Worm (Caenorhabditis elegans) whole organism, L2 larva: ENCODE measurements around the gene nspd-7.

Experiments used
- C34F6.9 ChIP-seq: fragments of 150-350 bp; optimal IDR thresholded peaks from 2 replicates; lab custom pipeline; 2014; ENCODE audit warnings: missing biosample characterization, missing genetic modification characterization
- F13H6.1 ChIP-seq: sonication (generic microtip); optimal IDR thresholded peaks from 2 replicates; lab custom pipeline; 2016; ENCODE audit warnings: missing genetic modification characterization, missing compliant biosample characterization
- Y55F3AM.14 ChIP-seq: fragments of 200-800 bp; sonication (Bioruptor generic); optimal IDR thresholded peaks from 2 replicates; lab custom pipeline; 2018; ENCODE audit warnings: mild to moderate bottlenecking, missing genetic modification characterization, missing compliant biosample characterization
- alr-1 ChIP-seq: fragments of 150-350 bp; optimal IDR thresholded peaks from 2 replicates; lab custom pipeline; 2014; ENCODE audit warnings: missing biosample characterization, missing genetic modification characterization
- aly-2 ChIP-seq: fragments of 150-350 bp; optimal IDR thresholded peaks from 2 replicates; lab custom pipeline; 2014; ENCODE audit warnings: missing biosample characterization, missing genetic modification characterization
- ama-1 ChIP-seq: fragments of 150-350 bp; optimal IDR thresholded peaks from 2 replicates; lab custom pipeline; 2018; ENCODE audit warnings: inconsistent platforms
- ceh-16 ChIP-seq: fragments of 150-350 bp; optimal IDR thresholded peaks from 2 replicates; lab custom pipeline; 2014; ENCODE audit warnings: missing biosample characterization, missing genetic modification characterization
- ceh-82 ChIP-seq: fragments of 150-350 bp; optimal IDR thresholded peaks from 2 replicates; lab custom pipeline; 2014; ENCODE audit warnings: missing biosample characterization, missing genetic modification characterization
- crh-2 ChIP-seq: sonication (generic microtip); optimal IDR thresholded peaks from 2 replicates; lab custom pipeline; 2017; ENCODE audit warnings: missing biosample characterization, missing genetic modification characterization
- dmd-4 ChIP-seq: sonication (generic microtip); optimal IDR thresholded peaks from 2 replicates; lab custom pipeline; 2017; ENCODE audit warnings: missing biosample characterization, missing genetic modification characterization
- egl-27 ChIP-seq: sonication (generic microtip); optimal IDR thresholded peaks from 3 replicates; lab custom pipeline; 2017; ENCODE audit warnings: missing biosample characterization, missing genetic modification reagents, missing genetic modification characterization
- fos-1 ChIP-seq: fragments of 150-350 bp; optimal IDR thresholded peaks from 2 replicates; lab custom pipeline; 2014; ENCODE audit warnings: missing biosample characterization, missing genetic modification characterization
- gmeb-1 ChIP-seq: fragments of 150-350 bp; optimal IDR thresholded peaks from 2 replicates; lab custom pipeline; 2014; ENCODE audit warnings: missing biosample characterization, missing genetic modification characterization
- lin-13 ChIP-seq: fragments of 150-350 bp; optimal IDR thresholded peaks from 2 replicates; lab custom pipeline; 2014; ENCODE audit warnings: missing biosample characterization, missing genetic modification reagents, missing genetic modification characterization
- lsy-2 ChIP-seq, 2 experiments: fragments of 150-350 bp in 1 of 2; sonication (generic microtip) in 1 of 2; optimal IDR thresholded peaks; 2 replicates each; lab custom pipeline; 2014 to 2017; ENCODE audit warnings: missing biosample characterization in 2 of 2, missing genetic modification characterization in 2 of 2
- mab-5 ChIP-seq: fragments of 150-350 bp; optimal IDR thresholded peaks from 2 replicates; lab custom pipeline; 2014; ENCODE audit warnings: missing biosample characterization, missing genetic modification characterization
- mdl-1 ChIP-seq, 2 experiments: fragments of 150-350 bp in 1 of 2; sonication (generic microtip) in 1 of 2; optimal IDR thresholded peaks; 2 replicates each; lab custom pipeline; 2017; ENCODE audit warnings: missing biosample characterization in 2 of 2, missing genetic modification characterization in 2 of 2
- nhr-10 ChIP-seq: sonication (generic microtip); optimal IDR thresholded peaks from 2 replicates; lab custom pipeline; 2017; ENCODE audit warnings: missing biosample characterization, missing genetic modification characterization
- nhr-11 ChIP-seq: fragments of 150-350 bp; optimal IDR thresholded peaks from 2 replicates; lab custom pipeline; 2014; ENCODE audit warnings: missing biosample characterization, missing genetic modification characterization
- nhr-12 ChIP-seq: fragments of 150-350 bp; optimal IDR thresholded peaks from 2 replicates; lab custom pipeline; 2014; ENCODE audit warnings: missing biosample characterization, missing genetic modification characterization
- nhr-129 ChIP-seq: fragments of 150-350 bp; optimal IDR thresholded peaks from 2 replicates; lab custom pipeline; 2014; ENCODE audit warnings: missing biosample characterization, missing genetic modification characterization
- nhr-21 ChIP-seq: fragments of 150-350 bp; optimal IDR thresholded peaks from 2 replicates; lab custom pipeline; 2014; ENCODE audit warnings: missing biosample characterization, missing genetic modification characterization
- nhr-23 ChIP-seq: fragments of 150-350 bp; optimal IDR thresholded peaks from 2 replicates; lab custom pipeline; 2014; ENCODE audit warnings: missing biosample characterization, missing genetic modification reagents, missing genetic modification characterization
- nhr-237 ChIP-seq: fragments of 150-350 bp; optimal IDR thresholded peaks from 2 replicates; lab custom pipeline; 2014; ENCODE audit warnings: missing biosample characterization, missing genetic modification characterization
- nhr-77 ChIP-seq: fragments of 150-350 bp; optimal IDR thresholded peaks from 2 replicates; lab custom pipeline; 2014; ENCODE audit warnings: missing biosample characterization, missing genetic modification characterization
- peb-1 ChIP-seq: fragments of 150-350 bp; optimal IDR thresholded peaks from 2 replicates; lab custom pipeline; 2014; ENCODE audit warnings: missing biosample characterization, missing genetic modification characterization
- sem-4 ChIP-seq: fragments of 150-350 bp; optimal IDR thresholded peaks from 2 replicates; lab custom pipeline; 2014; ENCODE audit warnings: missing biosample characterization, missing genetic modification reagents, missing genetic modification characterization
- sma-3 ChIP-seq: sonication (generic microtip); optimal IDR thresholded peaks from 2 replicates; lab custom pipeline; 2016; ENCODE audit warnings: missing genetic modification reagents, missing genetic modification characterization, missing compliant biosample characterization
- sma-9 ChIP-seq, 2 experiments: fragments of 150-350 bp in 1 of 2; sonication (generic microtip) in 1 of 2; optimal IDR thresholded peaks; 2 replicates each; lab custom pipeline; 2014 to 2016; ENCODE audit warnings: missing genetic modification characterization in 2 of 2, mild to moderate bottlenecking in 1 of 2, missing biosample characterization in 1 of 2, missing compliant biosample characterization in 1 of 2, missing genetic modification reagents in 1 of 2, moderate library complexity in 1 of 2
- snpc-4 ChIP-seq: fragments of 150-350 bp; optimal IDR thresholded peaks from 2 replicates; lab custom pipeline; 2014; ENCODE audit warnings: missing biosample characterization, missing genetic modification characterization
- unc-39 ChIP-seq: fragments of 150-350 bp; optimal IDR thresholded peaks from 2 replicates; lab custom pipeline; 2014; ENCODE audit warnings: missing biosample characterization, missing genetic modification characterization
- unc-55 ChIP-seq: fragments of 150-350 bp; sonication (generic microtip); optimal IDR thresholded peaks from 3 replicates; lab custom pipeline; 2014; ENCODE audit warnings: missing biosample characterization, missing genetic modification reagents, missing genetic modification characterization
- zag-1 ChIP-seq: fragments of 150-350 bp; optimal IDR thresholded peaks from 2 replicates; lab custom pipeline; 2014; ENCODE audit warnings: missing biosample characterization, missing genetic modification characterization
- ztf-4 ChIP-seq: fragments of 150-350 bp; optimal IDR thresholded peaks from 2 replicates; lab custom pipeline; 2014; ENCODE audit warnings: missing biosample characterization, missing genetic modification characterization

nspd-7 gene

DNA sequence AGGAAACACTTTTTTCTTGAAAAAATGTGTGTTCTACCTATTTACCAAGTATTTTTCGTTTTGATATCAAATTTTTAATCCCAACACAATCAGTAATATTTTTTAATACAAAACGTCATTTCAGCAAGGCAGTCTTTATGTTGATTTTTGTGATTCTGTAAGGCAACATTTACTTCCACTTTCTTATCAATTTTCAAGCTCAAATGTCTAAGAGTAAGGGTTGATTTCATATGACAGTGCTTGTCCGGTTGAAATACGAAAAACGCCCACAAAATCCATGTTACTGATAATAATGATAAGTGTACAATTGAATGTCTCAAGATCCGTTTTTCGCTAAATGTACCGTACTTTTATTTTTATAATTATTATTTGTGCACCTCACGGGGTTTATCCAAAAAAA is 32.9 kb downstream of the nspd-7 start:
- no peak for TF ChIP-seq aly-2 (tag; lab: Kevin White, UChicago)
- TF ChIP-seq C34F6.9: no peak
- TF ChIP-seq peb-1 (tag; lab: Kevin White, UChicago): no peak
- TF ChIP-seq fos-1 (tag; lab: Kevin White, UChicago): peak; percentile 71

- TF ChIP-seq nhr-11 (tag; lab: Kevin White, UChicago): no peak
- TF ChIP-seq nhr-77 (tag; lab: Kevin White, UChicago): no peak
- peak; percentile 14 for TF ChIP-seq fos-1 (tag; lab: Kevin White, UChicago)
Observed at ce11 chrIV:10235279-10235829, 33.6 kb downstream of the nspd-7 start, which contains the start of gene ech-9. ech-9 (minus strand) TSS chrIV:10235329.

ce11 chrIV:10232456-10232855 is 36.5 kb downstream of the nspd-7 start, which contains the start of gene F01G10.4:
F01G10.4 (minus strand) TSS chrIV:10232556.
- TF ChIP-seq mab-5: no peak
- no peak for TF ChIP-seq nhr-129
- TF ChIP-seq alr-1 (tag; lab: Kevin White, UChicago): no peak
- TF ChIP-seq fos-1 (tag; lab: Kevin White, UChicago): no peak
- no peak for TF ChIP-seq zag-1
- no peak for TF ChIP-seq Y55F3AM.14 (GFP tag; lab: Kevin White, UChicago)
- no peak for TF ChIP-seq F13H6.1 (tag; lab: Kevin White, UChicago)
- no peak for TF ChIP-seq ama-1 (lab: Kevin White, UChicago)
- TF ChIP-seq unc-39 (tag; lab: Kevin White, UChicago): no peak
- TF ChIP-seq C34F6.9: no peak

DNA sequence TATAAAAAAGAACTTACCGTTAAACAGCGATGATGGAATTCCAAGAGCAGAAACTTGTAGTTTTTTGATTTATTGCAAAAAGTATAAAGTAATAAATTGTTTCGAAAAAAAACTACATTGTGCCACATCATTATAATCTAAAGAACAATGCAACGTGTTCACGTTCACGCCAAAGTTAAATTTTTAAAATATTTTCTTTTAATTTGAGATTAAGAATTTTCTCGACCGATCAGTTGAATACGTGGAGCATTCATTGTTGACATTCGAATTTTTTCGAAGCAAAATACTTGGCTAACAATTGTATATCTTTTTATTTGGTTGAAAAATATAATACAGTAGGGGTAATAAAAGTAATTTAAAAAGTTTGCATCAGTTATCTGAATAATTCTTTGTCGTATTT is 38.0 kb downstream of the nspd-7 start, which contains the start of gene F01G10.5:
Gene F01G10.5, minus strand, starts transcription at position 101 of the 400 bp plus-strand sequence.
- no peak for TF ChIP-seq unc-55
- TF ChIP-seq egl-27 (tag; lab: Kevin White, UChicago): no peak
- no peak for TF ChIP-seq snpc-4 (tag; lab: Kevin White, UChicago)
- TF ChIP-seq nhr-12 (tag; lab: Kevin White, UChicago): no peak
- TF ChIP-seq aly-2 (tag; lab: Kevin White, UChicago): no peak
- no peak for TF ChIP-seq nhr-11 (tag; lab: Kevin White, UChicago)
- TF ChIP-seq Y55F3AM.14 (GFP tag; lab: Kevin White, UChicago): no peak
- no peak for TF ChIP-seq ztf-4
- no peak for TF ChIP-seq nhr-10
- TF ChIP-seq dmd-4 (tag; lab: Kevin White, UChicago): no peak
- no peak for TF ChIP-seq alr-1 (tag; lab: Kevin White, UChicago)
- TF ChIP-seq crh-2 (tag; lab: Kevin White, UChicago): no peak
- no peak for TF ChIP-seq nhr-77 (tag; lab: Kevin White, UChicago)
- TF ChIP-seq, all 48 proteins: peak for 0

DNA sequence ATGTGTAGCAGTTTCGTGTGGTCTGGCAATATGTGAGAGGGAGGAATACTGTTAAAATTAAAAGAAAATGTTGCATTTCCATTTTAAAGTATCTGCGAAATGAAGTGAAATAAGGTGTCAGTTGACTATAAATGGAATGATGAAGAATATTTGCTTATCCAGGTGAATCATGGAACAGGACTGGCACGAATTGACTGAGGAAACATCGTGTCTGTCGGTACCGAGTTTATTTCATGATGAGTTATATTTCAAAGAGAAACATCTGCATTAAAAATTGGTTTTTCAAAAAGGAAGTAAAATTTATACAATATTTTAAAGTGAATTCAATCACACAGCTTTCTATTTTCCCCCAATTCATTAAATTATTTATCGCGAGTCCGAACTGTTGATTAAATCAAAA is 41.5 kb downstream of the nspd-7 start, which contains the start of gene F01G10.6:
Gene F01G10.6, minus strand, starts transcription at position 101 of the 400 bp plus-strand sequence.
- TF ChIP-seq alr-1 (tag; lab: Kevin White, UChicago) (no peak), nhr-10 (no peak), nhr-23 (tag; lab: Kevin White, UChicago) (no peak), ceh-16 (tag; lab: Kevin White, UChicago) (no peak)

- TF ChIP-seq mdl-1 (tag; optimal IDR thresholded peaks at IDR 0.05; lab: Kevin White, UChicago): no peak
- TF ChIP-seq fos-1 (tag; lab: Kevin White, UChicago): no peak
- TF ChIP-seq ceh-82: no peak
- no peak for TF ChIP-seq F13H6.1 (tag; lab: Kevin White, UChicago)
- no peak for TF ChIP-seq dmd-4 (tag; lab: Kevin White, UChicago)
- TF ChIP-seq lin-13 (GFP tag; lab: Kevin White, UChicago): no peak
- TF ChIP-seq nhr-23 (tag; lab: Kevin White, UChicago): no peak
- no peak for TF ChIP-seq nhr-237 (tag; lab: Kevin White, UChicago)
- no peak for TF ChIP-seq nhr-10
- TF ChIP-seq aly-2 (tag; lab: Kevin White, UChicago): no peak
Observed at ce11 chrIV:10223723-10224122, 45.3 kb downstream of the nspd-7 start, which contains the start of gene nas-12. nas-12 (plus strand) TSS chrIV:10224023.

- TF ChIP-seq sem-4 (tag; lab: Kevin White, UChicago) (peak; percentile 65), ztf-4 (peak; percentile 14), nhr-129 (peak; percentile 89), lsy-2 (tag; optimal IDR thresholded peaks at IDR 0.05; lab: Kevin White, UChicago) (peak; percentile 79 to 97), sma-9 (GFP tag; optimal IDR thresholded peaks at IDR 0.05; lab: Kevin White, UChicago) (peak; percentile 39), sma-9 (tag; optimal IDR thresholded peaks at IDR 0.05; lab: Kevin White, UChicago) (no peak), ceh-82 (no peak), lin-13 (GFP tag; lab: Kevin White, UChicago) (peak; percentile 0), C34F6.9 (peak; percentile 81), F13H6.1 (tag; lab: Kevin White, UChicago) (peak; percentile 80), nhr-77 (tag; lab: Kevin White, UChicago) (no peak), fos-1 (tag; lab: Kevin White, UChicago) (peak; percentile 55), sma-3 (peak; percentile 72), dmd-4 (tag; lab: Kevin White, UChicago) (no peak), crh-2 (tag; lab: Kevin White, UChicago) (no peak), nhr-10 (no peak), ama-1 (lab: Kevin White, UChicago) (peak; percentile 24), unc-55 (peak; percentile 43), mab-5 (no peak), Y55F3AM.14 (GFP tag; lab: Kevin White, UChicago) (peak; percentile 5), alr-1 (tag; lab: Kevin White, UChicago) (no peak), gmeb-1 (tag; lab: Kevin White, UChicago) (peak; percentile 52), nhr-12 (tag; lab: Kevin White, UChicago) (no peak), peb-1 (tag; lab: Kevin White, UChicago) (no peak), egl-27 (tag; lab: Kevin White, UChicago) (peak; percentile 11), mdl-1 (tag; optimal IDR thresholded peaks at IDR 0.05; lab: Kevin White, UChicago) (peak; percentile 16 to 37), nhr-21 (tag; lab: Kevin White, UChicago) (peak; percentile 45)
Observed at ce11 chrIV:10222122-10222589, 46.8 kb downstream of the nspd-7 start, which contains the start of gene C24F3.2. C24F3.2 (plus strand) TSS chrIV:10222539.
